Worm (Caenorhabditis elegans): ENCODE measurements around the gene W04G3.11.

The W04G3.11 gene

ce11 chrX:11076491-11076890 lies 12.5 kb upstream of the W04G3.11 start, which contains the start of gene W04G3.12:
W04G3.12 (minus strand) TSS chrX:11076801.
- TF ChIP-seq rpc-1 (optimal IDR thresholded peaks at IDR 0.05) (no peak), rpc-1 (tag; optimal IDR thresholded peaks at IDR 0.05) (no peak), hrde-1 (tag; optimal IDR thresholded peaks at IDR 0.05; ENCODE audit: borderline replicate concordance) (no peak), atf-7 (tag; optimal IDR thresholded peaks at IDR 0.05) (no peak), F57C9.4 (tag; optimal IDR thresholded peaks at IDR 0.05) (no peak), Y79H2A.3 (GFP tag; conservative IDR thresholded peaks at IDR 0.05) (no peak), nhr-179 (tag; optimal IDR thresholded peaks at IDR 0.05) (no peak), tbp1 (GFP tag; optimal IDR thresholded peaks at IDR 0.05) (no peak), egrh-3 (GFP tag; IDR thresholded peaks at IDR 0.05) (no peak), repo-1 (tag; optimal IDR thresholded peaks at IDR 0.05) (no peak), attf-5 (GFP tag; optimal IDR thresholded peaks at IDR 0.05) (no peak), zfh-2 (GFP tag; conservative IDR thresholded peaks at IDR 0.05) (no peak)

DNA sequence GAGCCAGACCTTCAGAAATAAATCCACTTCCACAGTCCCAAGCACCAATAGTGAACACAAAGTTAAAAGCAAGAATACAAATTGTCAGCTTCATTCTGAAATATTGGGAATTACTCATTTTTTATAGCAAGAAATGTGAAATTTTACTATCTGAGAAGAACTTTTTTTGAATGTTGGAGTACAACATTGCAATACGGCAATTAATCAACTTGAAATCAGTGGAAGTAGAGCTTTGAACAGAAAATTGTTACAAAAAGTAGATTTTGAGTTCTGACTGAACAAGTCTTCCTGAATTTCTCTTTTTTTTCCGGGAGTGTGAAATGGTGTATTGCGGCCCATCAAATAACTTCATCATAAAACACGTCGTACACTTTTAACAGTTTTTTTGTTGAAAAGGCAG lies 10.8 kb upstream of the W04G3.11 start, which contains the start of gene W04G3.10:
TSS of gene W04G3.10 (minus strand) at position 101 of the 400 bp plus-strand sequence.
- TF ChIP-seq mcd-1 (GFP tag; IDR thresholded peaks at IDR 0.05): no peak
- no peak for TF ChIP-seq aptf-3 (GFP tag; IDR thresholded peaks at IDR 0.05)
- no peak for TF ChIP-seq F39B2.1 (GFP tag; IDR thresholded peaks at IDR 0.05)
- no peak for TF ChIP-seq hsf-1 (GFP tag; IDR thresholded peaks at IDR 0.05)
- no peak for TF ChIP-seq akir-1 (GFP tag; optimal IDR thresholded peaks at IDR 0.05)
- no peak for TF ChIP-seq madf-10 (tag; optimal IDR thresholded peaks at IDR 0.05)
- no peak for TF ChIP-seq K12H6.12 (tag; optimal IDR thresholded peaks at IDR 0.05)

ce11 chrX:11079667-11080066 lies 9.3 kb upstream of the W04G3.11 start, which contains the start of gene W04G3.13:
W04G3.13 (minus strand) TSS chrX:11079767.
- TF ChIP-seq chd-7 (tag; optimal IDR thresholded peaks at IDR 0.05) (no peak), F37B4.10 (GFP tag; IDR thresholded peaks at IDR 0.05) (no peak), lag-1 (GFP tag; IDR thresholded peaks at IDR 0.05) (no peak), F57A8.1 (GFP tag; optimal IDR thresholded peaks at IDR 0.05) (no peak), nhr-80 (tag; optimal IDR thresholded peaks at IDR 0.05) (no peak), xnd-1 (tag; optimal IDR thresholded peaks at IDR 0.05) (no peak), madf-8 (GFP tag; conservative IDR thresholded peaks at IDR 0.05) (no peak), B0035.1 (tag; optimal IDR thresholded peaks at IDR 0.05) (no peak)

- TF ChIP-seq dpff-1 (tag; optimal IDR thresholded peaks at IDR 0.05) (no peak), nhr-80 (tag; optimal IDR thresholded peaks at IDR 0.05) (peak; percentile 35), sptf-2 (GFP tag; optimal IDR thresholded peaks at IDR 0.05) (no peak), ceh-27 (GFP tag; optimal IDR thresholded peaks at IDR 0.05) (no peak)
These were observed 8.7 kb upstream of the W04G3.11 start, which contains the start of gene sulp-7 for ce11 chrX:11080170-11080728. sulp-7 (plus strand) TSS chrX:11080678.

DNA sequence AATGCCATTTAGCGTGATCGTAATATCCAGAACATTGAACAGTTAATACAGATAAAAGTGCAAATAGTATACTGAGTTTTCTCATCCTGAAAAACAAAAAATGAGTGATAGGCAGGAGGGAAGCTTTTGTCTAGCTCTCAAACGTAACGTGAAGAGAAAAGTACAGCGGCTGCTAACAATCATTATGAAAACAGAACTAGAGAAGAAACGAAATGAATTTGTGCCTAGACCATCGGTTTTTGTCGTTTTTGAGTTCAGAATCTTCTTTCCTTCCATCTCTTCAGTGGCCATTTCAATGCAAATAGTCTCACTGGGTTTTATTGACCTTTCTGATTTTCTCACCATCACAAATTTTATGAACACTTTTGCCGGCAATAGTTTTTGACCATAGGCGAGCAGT lies 3.8 kb upstream of the W04G3.11 start, which contains the start of gene W04G3.7:
TSS of gene W04G3.7 (minus strand) at position 101 of the 400 bp plus-strand sequence.
- TF ChIP-seq mxl-1 (tag; optimal IDR thresholded peaks at IDR 0.05) (no peak), aptf-2 (GFP tag; conservative IDR thresholded peaks at IDR 0.05) (no peak), lsl-1 (GFP tag; optimal IDR thresholded peaks at IDR 0.05) (no peak), repo-1 (tag; optimal IDR thresholded peaks at IDR 0.05) (no peak), snpc-4 (GFP tag; optimal IDR thresholded peaks at IDR 0.05) (no peak), snpc-4 (tag; optimal IDR thresholded peaks at IDR 0.05) (no peak), ztf-18 (tag; optimal IDR thresholded peaks at IDR 0.05) (no peak), sptf-2 (GFP tag; optimal IDR thresholded peaks at IDR 0.05) (no peak), B0035.1 (tag; optimal IDR thresholded peaks at IDR 0.05) (no peak), attf-3 (GFP tag; conservative IDR thresholded peaks at IDR 0.05) (no peak), snpc-1.1 (tag; optimal IDR thresholded peaks at IDR 0.05; ENCODE audit: insufficient read depth) (no peak), ceh-58 (GFP tag; IDR thresholded peaks at IDR 0.05) (no peak)
